Fruit fly (Drosophila melanogaster) whole organism, embryonic: Measurements from ENCODE around the gene CG15643.

ENCODE experiments used
- BEAF-32 ChIP-seq: fragments of 200-800 bp; sonication (Bioruptor generic); optimal IDR thresholded peaks from 3 replicates; lab custom pipeline; 2017; ENCODE audit warnings: missing biosample characterization, missing genetic modification characterization, mild to moderate bottlenecking, moderate library complexity, missing genetic modification reagents
- Blimp-1 ChIP-seq: fragments of 200-800 bp; sonication (Bioruptor generic); optimal IDR thresholded peaks from 3 replicates; lab custom pipeline; 2018; ENCODE audit warnings: missing biosample characterization, missing genetic modification characterization, mild to moderate bottlenecking, moderate library complexity, missing genetic modification reagents
- CG10147 ChIP-seq: fragments of 200-800 bp; sonication (Bioruptor generic); optimal IDR thresholded peaks from 2 replicates; lab custom pipeline; 2019; ENCODE audit warnings: missing biosample characterization, mild to moderate bottlenecking, missing genetic modification characterization, moderate library complexity
- CG10979 ChIP-seq: fragments of 200-800 bp; sonication (Bioruptor generic); optimal IDR thresholded peaks from 2 replicates; lab custom pipeline; 2018; ENCODE audit warnings: missing biosample characterization, mild to moderate bottlenecking, missing genetic modification characterization, moderate library complexity
- CG11504 ChIP-seq: fragments of 200-800 bp; sonication (Bioruptor generic); optimal IDR thresholded peaks from 3 replicates; lab custom pipeline; 2019; ENCODE audit warnings: missing biosample characterization, mild to moderate bottlenecking, missing genetic modification characterization, moderate library complexity
- CG14667 ChIP-seq: fragments of 200-800 bp; sonication (Bioruptor generic); IDR thresholded peaks from 2 replicates; pipeline ENCODE4 v1.3.6; 2022; ENCODE audit warnings: missing biosample characterization, missing genetic modification characterization
- CG17328 ChIP-seq: fragments of 200-800 bp; sonication (Bioruptor generic); IDR thresholded peaks from 2 replicates; pipeline ENCODE4 v1.3.6; 2022; ENCODE audit warnings: missing biosample characterization, missing genetic modification characterization
- CG18262 ChIP-seq: fragments of 200-800 bp; optimal IDR thresholded peaks from 3 replicates; lab custom pipeline; 2019; ENCODE audit warnings: missing biosample characterization, mild to moderate bottlenecking, missing genetic modification characterization, moderate library complexity
- CG18599 ChIP-seq: fragments of 200-800 bp; sonication (Bioruptor generic); optimal IDR thresholded peaks from 3 replicates; lab custom pipeline; 2017; ENCODE audit warnings: missing biosample characterization, missing genetic modification characterization, mild to moderate bottlenecking, moderate library complexity, missing genetic modification reagents
- CG18619 ChIP-seq: fragments of 200-800 bp; sonication (Bioruptor generic); optimal IDR thresholded peaks from 3 replicates; lab custom pipeline; 2017; ENCODE audit warnings: missing biosample characterization, mild to moderate bottlenecking, missing genetic modification characterization
- CG2678 ChIP-seq: fragments of 200-800 bp; sonication (Bioruptor generic); optimal IDR thresholded peaks from 3 replicates; lab custom pipeline; 2019; ENCODE audit warnings: missing biosample characterization, mild to moderate bottlenecking, missing genetic modification characterization, moderate library complexity
- CG2712 ChIP-seq: fragments of 200-800 bp; optimal IDR thresholded peaks from 3 replicates; lab custom pipeline; 2019; ENCODE audit warnings: missing biosample characterization, mild to moderate bottlenecking, missing genetic modification characterization, moderate library complexity
- CG2875 ChIP-seq: fragments of 200-800 bp; sonication (Bioruptor generic); optimal IDR thresholded peaks from 2 replicates; lab custom pipeline; 2017; ENCODE audit warnings: missing biosample characterization, mild to moderate bottlenecking, missing genetic modification characterization, missing genetic modification reagents
- CG31441 ChIP-seq: fragments of 200-800 bp; sonication (Bioruptor generic); IDR thresholded peaks from 2 replicates; pipeline ENCODE4 v1.3.6; 2022; ENCODE audit warnings: missing biosample characterization, missing genetic modification characterization
- CG34422 ChIP-seq: fragments of 200-800 bp; sonication (Bioruptor generic); IDR thresholded peaks from 3 replicates; pipeline ENCODE4 v1.3.6; 2022; ENCODE audit warnings: missing biosample characterization, missing genetic modification characterization
- CG42726 ChIP-seq: fragments of 200-800 bp; sonication (Bioruptor generic); IDR thresholded peaks from 2 replicates; pipeline ENCODE4 v1.3.6; 2022; ENCODE audit warnings: missing biosample characterization, missing genetic modification characterization; ENCODE audit not compliant: partially characterized antibody
- CG7839 ChIP-seq: fragments of 200-800 bp; sonication (Bioruptor generic); optimal IDR thresholded peaks from 3 replicates; lab custom pipeline; 2018; ENCODE audit warnings: missing biosample characterization, mild to moderate bottlenecking, missing genetic modification characterization, moderate library complexity
- CG8281 ChIP-seq: fragments of 200-800 bp; sonication (Bioruptor generic); optimal IDR thresholded peaks from 2 replicates; lab custom pipeline; 2018; ENCODE audit warnings: missing biosample characterization, mild to moderate bottlenecking, missing genetic modification characterization, moderate library complexity
- Dref ChIP-seq: fragments of 200-800 bp; sonication (Bioruptor generic); IDR thresholded peaks from 2 replicates; pipeline ENCODE4 v1.3.6; 2022; ENCODE audit warnings: missing biosample characterization, missing genetic modification characterization
- Gsc ChIP-seq: fragments of 200-800 bp; sonication (Bioruptor generic); IDR thresholded peaks from 2 replicates; pipeline ENCODE4 v1.3.6; 2022; ENCODE audit warnings: missing biosample characterization, missing genetic modification characterization
- H2.0 ChIP-seq: fragments of 200-800 bp; sonication (Bioruptor generic); IDR thresholded peaks from 2 replicates; pipeline ENCODE4 v1.3.6; 2022; ENCODE audit warnings: missing biosample characterization, missing genetic modification characterization
- Rfx ChIP-seq: fragments of 200-800 bp; sonication (Bioruptor generic); IDR thresholded peaks from 2 replicates; pipeline ENCODE4 v1.3.6; 2022; ENCODE audit warnings: missing biosample characterization, missing genetic modification characterization
- Rx ChIP-seq: fragments of 200-800 bp; sonication (Bioruptor generic); IDR thresholded peaks from 2 replicates; pipeline ENCODE4 v1.3.6; 2022; ENCODE audit warnings: missing biosample characterization, missing genetic modification characterization
- Sin3A ChIP-seq: fragments of >200 bp; optimal IDR thresholded peaks from 2 replicates; lab custom pipeline; 2018
- Sry-β ChIP-seq: fragments of 200-800 bp; sonication (Bioruptor generic); optimal IDR thresholded peaks from 2 replicates; lab custom pipeline; 2018; ENCODE audit warnings: missing biosample characterization, mild to moderate bottlenecking, missing genetic modification characterization, moderate library complexity
- ab ChIP-seq: fragments of 200-800 bp; sonication (Bioruptor generic); optimal IDR thresholded peaks from 2 replicates; lab custom pipeline; 2016; ENCODE audit warnings: missing biosample characterization, missing genetic modification characterization
- aop ChIP-seq: fragments of 200-800 bp; sonication (Bioruptor generic); IDR thresholded peaks from 2 replicates; pipeline ENCODE4 v1.3.6; 2022; ENCODE audit warnings: missing biosample characterization, missing genetic modification characterization
- ap ChIP-seq: fragments of 200-800 bp; sonication (Bioruptor generic); IDR thresholded peaks from 2 replicates; pipeline ENCODE4 v1.3.6; 2022; ENCODE audit warnings: missing biosample characterization, missing genetic modification characterization
- bowl ChIP-seq: fragments of 200-800 bp; sonication (Bioruptor generic); IDR thresholded peaks from 2 replicates; pipeline ENCODE4 v1.3.6; 2022; ENCODE audit warnings: missing biosample characterization, missing genetic modification characterization
- bsh ChIP-seq, 2 experiments: fragments of 200-800 bp; sonication (Bioruptor generic); optimal IDR thresholded peaks; 2 replicates each; lab custom pipeline; 2017 to 2018; ENCODE audit warnings: mild to moderate bottlenecking in 2 of 2, missing biosample characterization in 2 of 2, missing genetic modification characterization in 2 of 2, moderate library complexity in 1 of 2
- corto ChIP-seq: fragments of 200-800 bp; sonication (Bioruptor generic); optimal IDR thresholded peaks from 2 replicates; lab custom pipeline; 2016; ENCODE audit warnings: missing biosample characterization, mild to moderate bottlenecking, missing genetic modification characterization, moderate library complexity
- croc ChIP-seq: fragments of 200-800 bp; sonication (Bioruptor generic); conservative IDR thresholded peaks from 3 replicates; pipeline ENCODE4 v1.3.6; 2022; ENCODE audit warnings: missing biosample characterization, missing genetic modification characterization
- crol ChIP-seq: fragments of 200-800 bp; sonication (Bioruptor generic); IDR thresholded peaks from 2 replicates; pipeline ENCODE4 v1.3.6; 2022; ENCODE audit warnings: missing biosample characterization, missing genetic modification characterization
- dmrt11E ChIP-seq: fragments of 200-800 bp; sonication (Bioruptor generic); optimal IDR thresholded peaks from 3 replicates; lab custom pipeline; 2018; ENCODE audit warnings: missing biosample characterization, mild to moderate bottlenecking, missing genetic modification characterization, moderate library complexity
- ewg ChIP-seq: fragments of 200-800 bp; sonication (Bioruptor generic); optimal IDR thresholded peaks from 3 replicates; lab custom pipeline; 2017; ENCODE audit warnings: mild to moderate bottlenecking, missing biosample characterization, missing genetic modification reagents, missing genetic modification characterization
- gem ChIP-seq: fragments of 200-800 bp; sonication (Bioruptor generic); optimal IDR thresholded peaks from 2 replicates; lab custom pipeline; 2019; ENCODE audit warnings: missing biosample characterization, mild to moderate bottlenecking, missing genetic modification characterization, moderate library complexity
- grau ChIP-seq: fragments of 200-800 bp; optimal IDR thresholded peaks from 3 replicates; lab custom pipeline; 2019; ENCODE audit warnings: missing biosample characterization, mild to moderate bottlenecking, missing genetic modification characterization, moderate library complexity
- grn ChIP-seq: fragments of 200-800 bp; sonication (Bioruptor generic); optimal IDR thresholded peaks from 3 replicates; lab custom pipeline; 2017; ENCODE audit warnings: missing biosample characterization, missing genetic modification characterization
- kah ChIP-seq: fragments of 200-800 bp; sonication (Bioruptor generic); optimal IDR thresholded peaks from 2 replicates; lab custom pipeline; 2018; ENCODE audit warnings: missing biosample characterization, mild to moderate bottlenecking, missing genetic modification characterization
- kay ChIP-seq: fragments of 200-800 bp; sonication (Bioruptor generic); optimal IDR thresholded peaks from 2 replicates; lab custom pipeline; 2016; ENCODE audit warnings: missing biosample characterization, missing genetic modification characterization
- lab ChIP-seq: fragments of 200-800 bp; sonication (Bioruptor generic); optimal IDR thresholded peaks from 3 replicates; lab custom pipeline; 2017; ENCODE audit warnings: missing biosample characterization, missing genetic modification characterization, mild to moderate bottlenecking, moderate library complexity, missing genetic modification reagents
- lilli ChIP-seq: fragments of 200-800 bp; sonication (Bioruptor generic); optimal IDR thresholded peaks from 3 replicates; lab custom pipeline; 2016; ENCODE audit warnings: missing biosample characterization, missing genetic modification characterization
- lola ChIP-seq, 3 experiments: fragments of >200 bp in 2 of 3; fragments of 200-800 bp in 1 of 3; sonication (Bioruptor generic) in 1 of 3; optimal IDR thresholded peaks; 2 replicates each; lab custom pipeline; 2017 to 2019; ENCODE audit warnings: missing biosample characterization in 3 of 3, missing genetic modification characterization in 3 of 3, mild to moderate bottlenecking in 1 of 3, moderate library complexity in 1 of 3
- nmo ChIP-seq: fragments of 200-800 bp; sonication (Bioruptor generic); optimal IDR thresholded peaks from 2 replicates; lab custom pipeline; 2018; ENCODE audit warnings: missing biosample characterization, mild to moderate bottlenecking, missing genetic modification characterization, moderate library complexity
- phol ChIP-seq: fragments of 200-800 bp; sonication (Bioruptor generic); optimal IDR thresholded peaks from 3 replicates; lab custom pipeline; 2018; ENCODE audit warnings: missing biosample characterization, mild to moderate bottlenecking, missing genetic modification characterization, moderate library complexity
- schlank ChIP-seq: fragments of 200-800 bp; sonication (Bioruptor generic); optimal IDR thresholded peaks from 2 replicates; lab custom pipeline; 2018; ENCODE audit warnings: missing biosample characterization, mild to moderate bottlenecking, missing genetic modification characterization
- so ChIP-seq: fragments of 200-800 bp; sonication (Bioruptor generic); IDR thresholded peaks from 3 replicates; pipeline ENCODE4 v1.3.6; 2022; ENCODE audit warnings: missing biosample characterization, missing genetic modification characterization
- twi ChIP-seq: fragments of 200-800 bp; optimal IDR thresholded peaks from 2 replicates; lab custom pipeline; 2019; ENCODE audit warnings: missing biosample characterization, mild to moderate bottlenecking, missing genetic modification characterization, moderate library complexity
- unpg ChIP-seq: fragments of 200-800 bp; sonication (Bioruptor generic); optimal IDR thresholded peaks from 3 replicates; lab custom pipeline; 2018; ENCODE audit warnings: missing biosample characterization, mild to moderate bottlenecking, missing genetic modification characterization, moderate library complexity

The CG15643 gene

DNA sequence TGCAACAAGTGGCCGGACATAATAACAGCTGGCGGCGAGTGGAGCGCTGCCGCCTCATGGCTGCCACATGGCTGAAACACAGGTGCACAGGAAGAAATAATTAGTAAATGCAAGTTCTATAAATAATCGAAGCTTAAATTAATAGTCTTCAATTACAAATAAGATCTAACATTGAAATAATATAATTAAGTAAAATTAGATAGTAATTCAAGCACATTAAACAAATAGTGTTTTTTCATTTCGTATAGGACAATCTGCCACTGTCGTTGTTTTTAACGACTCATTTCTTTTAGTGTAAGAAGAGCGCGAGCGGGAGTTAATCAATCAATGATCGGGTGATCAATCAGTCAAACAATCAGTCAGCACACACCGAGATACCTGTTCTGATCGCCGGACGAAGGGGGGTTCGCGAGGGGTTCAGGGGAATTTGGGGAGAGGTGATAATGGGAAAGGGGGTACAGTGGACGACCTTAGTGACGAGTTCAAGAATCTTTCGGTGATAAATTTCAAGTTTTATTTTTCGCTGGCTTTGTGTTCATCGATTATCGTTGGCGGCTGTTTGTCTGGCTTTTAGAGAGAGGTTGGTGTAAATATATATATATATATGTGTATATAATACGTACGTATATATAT is 32.0 kb downstream of the CG15643 start:
- TF ChIP-seq CG11504 (peak; percentile 21), phol (tag; lab: Kevin White, UChicago) (peak; percentile 11), grau (tag; lab: Kevin White, UChicago) (no peak), CG8281 (peak; percentile 38), twi (peak; percentile 49), CG18262 (tag; lab: Kevin White, UChicago) (peak; percentile 7), nmo (GFP tag; lab: Kevin White, UChicago) (peak; percentile 24), CG31441 (GFP tag; lab: Robert Waterston, UW) (peak; percentile 37; the same call in 1 of the 2 replicates), BEAF-32 (no peak), gem (peak; percentile 29), CG10979 (tag; lab: Kevin White, UChicago) (peak; percentile 11), CG18619 (GFP tag; lab: Kevin White, UChicago) (no peak), bsh (GFP tag; optimal IDR thresholded peaks at IDR 0.05; lab: Kevin White, UChicago) (peak in 1 of 2 experiments; percentile 33), bowl (GFP tag; lab: Robert Waterston, UW) (no peak), grn (GFP tag; lab: Kevin White, UChicago) (peak; percentile 21), CG2678 (peak; percentile 9), lola (GFP tag; optimal IDR thresholded peaks at IDR 0.05; lab: Kevin White, UChicago) (peak in 1 of 3 experiments; percentile 7), crol (GFP tag; lab: Robert Waterston, UW) (peak; percentile 76), CG7839 (peak; percentile 40), CG42726 (GFP tag; lab: Robert Waterston, UW) (no peak), lab (GFP tag; lab: Kevin White, UChicago) (peak; percentile 41), CG2712 (tag; lab: Kevin White, UChicago) (peak; percentile 13), Blimp-1 (GFP tag; lab: Kevin White, UChicago) (peak; percentile 25), CG10147 (GFP tag; lab: Kevin White, UChicago) (no peak)

DNA sequence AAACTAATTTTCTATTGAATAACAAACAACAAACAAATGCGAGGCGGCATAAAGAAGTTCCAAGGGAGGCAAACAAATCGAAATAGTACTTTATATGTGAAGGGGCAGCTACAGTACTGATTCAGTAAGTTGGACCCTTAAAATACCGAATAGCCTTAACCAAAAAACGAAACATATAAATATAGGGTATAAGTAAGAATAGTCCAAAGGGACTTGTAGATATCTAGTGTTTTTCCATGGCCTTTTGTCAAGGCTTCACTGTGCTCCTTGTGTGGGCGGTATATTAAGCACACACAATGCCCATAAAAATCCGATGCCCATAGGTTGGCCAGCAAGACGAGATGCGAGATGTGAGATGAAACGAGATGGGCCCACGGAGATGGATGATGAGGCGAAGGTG is 39.9 kb downstream of the CG15643 start:
- no peak for TF ChIP-seq Gsc (GFP tag; lab: Robert Waterston, UW)
- peak; percentile 72 for TF ChIP-seq Rfx (GFP tag; lab: Robert Waterston, UW)
- no peak for TF ChIP-seq dmrt11E
- no peak for TF ChIP-seq kah (GFP tag; lab: Kevin White, UChicago)
- TF ChIP-seq phol (tag; lab: Kevin White, UChicago) = peak; percentile 42
- TF ChIP-seq aop (GFP tag; lab: Robert Waterston, UW) = no peak
- TF ChIP-seq Sry-β = no peak
- TF ChIP-seq CG14667 = peak; percentile 10; the same call in 1 of the 2 replicates
- TF ChIP-seq ab (GFP tag; lab: Kevin White, UChicago) = no peak
- no peak for TF ChIP-seq croc (GFP tag; lab: Robert Waterston, UW)
- TF ChIP-seq lilli = peak; percentile 43
- no peak for TF ChIP-seq schlank (tag; lab: Kevin White, UChicago)
- peak; percentile 45 for TF ChIP-seq unpg (GFP tag; lab: Kevin White, UChicago)
- no peak for TF ChIP-seq corto (GFP tag; lab: Kevin White, UChicago)
- TF ChIP-seq CG34422 (GFP tag; lab: Robert Waterston, UW) = 0 out of 3 replicates have a peak, but pooled peaks have one; percentile 41
- peak; percentile 49 for TF ChIP-seq H2.0 (GFP tag; lab: Robert Waterston, UW)
- TF ChIP-seq Sin3A (lab: Kevin White, UChicago) = no peak
- peak in 1 of 2 experiments; percentile 54 for TF ChIP-seq bsh (GFP tag; optimal IDR thresholded peaks at IDR 0.05; lab: Kevin White, UChicago)
- TF ChIP-seq kay (GFP tag; lab: Kevin White, UChicago) = no peak
- no peak for TF ChIP-seq so (GFP tag; lab: Robert Waterston, UW)
- TF ChIP-seq CG18599 (GFP tag; lab: Kevin White, UChicago) = peak; percentile 62
- 0 out of 2 replicates have a peak, but pooled peaks have one; percentile 13 for TF ChIP-seq Rx (GFP tag; lab: Robert Waterston, UW)
- no peak for TF ChIP-seq Dref
- TF ChIP-seq ewg = no peak
- 0 out of 2 replicates have a peak, but pooled peaks have one; percentile 18 for TF ChIP-seq ap (GFP tag; lab: Robert Waterston, UW)
- no peak for TF ChIP-seq CG17328
- TF ChIP-seq CG2875 (GFP tag; lab: Kevin White, UChicago) = no peak
